Worm (Caenorhabditis elegans): ENCODE measurements around the gene srw-76.

srw-76 gene

DNA sequence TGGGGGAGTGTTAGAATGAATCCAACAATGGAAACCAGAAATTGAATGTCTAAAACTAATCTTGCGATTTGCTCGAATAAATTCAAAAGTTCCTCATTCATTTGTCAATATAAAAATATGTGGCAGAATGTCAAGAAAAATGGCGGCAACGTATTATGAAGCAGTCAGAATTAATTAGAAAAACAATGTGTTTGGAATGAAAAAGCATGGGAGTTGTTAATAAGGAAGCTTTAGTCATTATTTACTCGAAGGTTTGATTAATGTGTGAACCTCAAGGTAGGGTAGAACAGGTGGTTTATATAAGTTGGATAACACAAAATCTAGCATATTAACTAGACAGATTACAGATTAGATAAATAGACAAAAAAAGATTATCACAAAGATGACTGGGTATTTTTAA is at the start of gene srw-76:
srw-76 (minus strand) TSS at position 101 of the 400 bp plus-strand sequence.
- TF ChIP-seq cog-1 (tag; optimal IDR thresholded peaks at IDR 0.05) (no peak), ref-1 (GFP tag; conservative IDR thresholded peaks at IDR 0.05) (no peak), tab-1 (GFP tag; IDR thresholded peaks at IDR 0.05) (no peak), ztf-23 (GFP tag; IDR thresholded peaks at IDR 0.05) (no peak), T22C8.4 (GFP tag; IDR thresholded peaks at IDR 0.05) (no peak), flt-1 (GFP tag; IDR thresholded peaks at IDR 0.05) (no peak), med-1 (GFP tag; optimal IDR thresholded peaks at IDR 0.05; ENCODE audit: insufficient read depth) (no peak), klf-2 (GFP tag; conservative IDR thresholded peaks at IDR 0.05) (no peak), ztf-29 (GFP tag; IDR thresholded peaks at IDR 0.05) (no peak)

DNA sequence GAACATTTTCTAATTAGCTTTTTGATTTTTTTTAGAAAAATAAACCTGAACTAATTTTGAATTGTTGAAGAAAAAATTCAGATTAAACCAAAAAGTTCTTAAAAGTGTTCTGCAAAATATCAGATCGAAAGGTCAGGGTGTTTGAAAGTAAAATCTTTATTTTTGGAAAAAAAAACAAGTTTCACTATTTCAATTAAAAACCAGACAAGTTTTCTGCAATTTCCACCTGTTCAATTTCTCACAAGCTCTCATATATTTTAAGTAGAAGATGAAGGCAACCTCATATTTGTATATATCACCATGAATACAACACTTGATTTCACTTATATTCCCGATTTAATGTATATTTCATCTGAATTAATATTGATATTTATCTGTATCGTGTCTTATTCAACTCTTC is 49.1 kb upstream of the srw-76 start, which contains the start of gene srz-102:
srz-102 (plus strand) TSS at position 301 of the 400 bp plus-strand sequence.
- TF ChIP-seq T22C8.4 (GFP tag; IDR thresholded peaks at IDR 0.05) (no peak), flt-1 (GFP tag; IDR thresholded peaks at IDR 0.05) (no peak), ref-1 (GFP tag; conservative IDR thresholded peaks at IDR 0.05) (no peak), ztf-29 (GFP tag; IDR thresholded peaks at IDR 0.05) (no peak), tab-1 (GFP tag; IDR thresholded peaks at IDR 0.05) (no peak), klf-2 (GFP tag; conservative IDR thresholded peaks at IDR 0.05) (no peak), cog-1 (tag; optimal IDR thresholded peaks at IDR 0.05) (no peak), ztf-23 (GFP tag; IDR thresholded peaks at IDR 0.05) (no peak), med-1 (GFP tag; optimal IDR thresholded peaks at IDR 0.05; ENCODE audit: insufficient read depth) (no peak)

DNA sequence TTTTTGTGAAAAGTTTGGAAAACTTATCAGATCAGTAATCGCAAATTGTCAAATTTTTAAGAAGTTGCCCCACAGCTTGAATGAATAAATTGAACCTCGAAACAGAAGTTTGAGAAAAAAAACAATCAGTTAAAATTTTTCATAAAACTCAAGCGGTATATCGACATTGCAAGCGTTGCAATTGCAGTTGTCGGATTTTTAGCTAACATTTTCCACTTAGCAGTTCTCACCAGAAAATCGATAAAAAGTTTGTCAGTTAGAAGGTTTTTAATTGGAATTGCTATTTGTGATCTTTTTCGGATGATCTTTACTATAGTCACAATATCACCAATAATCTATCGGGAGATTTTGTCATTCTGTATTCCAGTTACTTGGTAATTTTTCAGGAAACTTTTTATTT is 47.6 kb upstream of the srw-76 start, which contains the start of gene srw-43:
srw-43 (plus strand) TSS at position 301 of the 400 bp plus-strand sequence.
- no peak for TF ChIP-seq cog-1 (tag; optimal IDR thresholded peaks at IDR 0.05)
- TF ChIP-seq tab-1 (GFP tag; IDR thresholded peaks at IDR 0.05) = no peak
- no peak for TF ChIP-seq ref-1 (GFP tag; conservative IDR thresholded peaks at IDR 0.05)
- no peak for TF ChIP-seq ztf-29 (GFP tag; IDR thresholded peaks at IDR 0.05)
- no peak for TF ChIP-seq ztf-23 (GFP tag; IDR thresholded peaks at IDR 0.05)
- TF ChIP-seq flt-1 (GFP tag; IDR thresholded peaks at IDR 0.05) = no peak
- no peak for TF ChIP-seq med-1 (GFP tag; optimal IDR thresholded peaks at IDR 0.05; ENCODE audit: insufficient read depth)

DNA sequence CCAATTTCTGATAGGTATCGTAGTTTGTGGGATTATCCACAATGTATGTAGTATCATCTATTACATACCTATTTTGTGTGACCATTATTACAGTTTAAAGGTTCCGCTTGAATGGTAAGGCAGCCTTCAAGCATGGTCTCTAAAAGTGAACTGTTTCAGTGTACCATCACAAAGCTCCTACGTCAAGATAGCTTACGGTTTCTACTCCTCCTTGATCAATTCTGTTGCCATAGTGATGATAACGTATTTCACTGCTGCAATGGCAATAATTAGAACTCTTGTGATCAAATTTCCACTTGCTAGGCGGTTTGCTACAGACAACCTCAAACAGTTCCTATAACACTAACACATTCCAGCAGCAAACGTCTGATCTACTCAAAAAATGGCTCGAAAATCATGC is 45.3 kb upstream of the srw-76 start:
- TF ChIP-seq ztf-29 (GFP tag; IDR thresholded peaks at IDR 0.05) (no peak), flt-1 (GFP tag; IDR thresholded peaks at IDR 0.05) (no peak)

DNA sequence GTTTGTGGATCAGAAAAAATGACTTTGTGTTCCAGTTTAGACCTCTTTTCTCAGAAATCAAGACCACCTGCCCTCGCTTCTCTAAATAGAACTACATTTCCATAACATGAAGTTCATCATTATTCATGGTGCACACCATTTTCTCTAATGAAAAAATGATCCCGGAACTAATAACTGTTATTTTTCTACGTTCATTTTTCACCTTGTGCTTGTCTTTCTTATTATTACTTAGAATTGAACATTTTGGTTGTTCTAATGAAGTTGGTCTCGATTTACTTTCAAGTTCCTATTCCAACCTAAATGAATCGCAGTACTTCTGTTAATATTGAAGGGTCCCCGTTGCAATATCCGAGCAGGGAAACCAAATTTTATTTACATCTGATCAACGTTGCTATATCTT is 44.8 kb upstream of the srw-76 start, which contains the start of gene srw-36:
srw-36 (plus strand) TSS at position 301 of the 400 bp plus-strand sequence.
- TF ChIP-seq cog-1 (tag; optimal IDR thresholded peaks at IDR 0.05) (no peak), ztf-23 (GFP tag; IDR thresholded peaks at IDR 0.05) (no peak), T22C8.4 (GFP tag; IDR thresholded peaks at IDR 0.05) (no peak), ref-1 (GFP tag; conservative IDR thresholded peaks at IDR 0.05) (no peak), klf-2 (GFP tag; conservative IDR thresholded peaks at IDR 0.05) (no peak), tab-1 (GFP tag; IDR thresholded peaks at IDR 0.05) (no peak), ztf-29 (GFP tag; IDR thresholded peaks at IDR 0.05) (no peak), med-1 (GFP tag; optimal IDR thresholded peaks at IDR 0.05; ENCODE audit: insufficient read depth) (no peak)

DNA sequence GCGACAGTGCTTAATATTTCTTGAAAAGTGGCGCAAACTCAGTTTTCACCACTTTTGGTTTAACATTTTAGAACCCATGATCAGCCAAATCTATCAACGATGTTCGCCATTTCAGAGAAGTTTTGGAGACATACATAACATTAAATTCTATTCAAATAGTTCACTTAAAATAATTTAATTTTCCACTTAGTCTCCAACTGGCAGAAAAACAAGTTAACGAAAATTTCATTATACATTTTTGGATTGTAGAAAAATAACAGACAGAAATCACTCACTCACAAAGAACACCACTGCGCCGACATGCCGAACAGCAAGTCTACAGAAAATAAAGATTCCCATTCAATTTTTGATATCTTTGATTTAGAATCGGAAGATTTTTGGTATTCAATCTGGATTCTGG is 41.9 kb upstream of the srw-76 start, which contains the start of gene srw-44:
srw-44 (plus strand) TSS at position 301 of the 400 bp plus-strand sequence.
- no peak for TF ChIP-seq flt-1 (GFP tag; IDR thresholded peaks at IDR 0.05)
- TF ChIP-seq cog-1 (tag; optimal IDR thresholded peaks at IDR 0.05) = no peak
- TF ChIP-seq klf-2 (GFP tag; conservative IDR thresholded peaks at IDR 0.05) = no peak

DNA sequence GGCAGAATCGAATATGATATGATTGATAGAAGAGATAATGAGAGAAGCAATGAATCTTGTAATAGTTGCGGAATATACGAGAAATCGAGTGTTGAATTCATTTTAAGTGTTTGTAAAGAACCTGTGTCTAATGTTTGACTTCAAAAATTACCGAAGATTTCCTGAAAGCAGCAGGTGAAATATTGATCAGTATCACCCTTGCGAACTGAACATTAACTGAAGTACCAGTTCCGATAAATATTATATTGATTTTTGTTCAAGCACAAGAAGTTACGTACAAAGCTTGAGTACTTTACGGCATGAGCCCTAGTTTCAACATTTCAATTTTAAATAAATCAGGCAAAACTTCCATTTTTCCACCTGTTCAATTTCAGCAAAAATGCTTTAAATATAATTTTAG is 41.1 kb upstream of the srw-76 start, which contains the start of gene srz-103:
srz-103 (minus strand) TSS at position 101 of the 400 bp plus-strand sequence.
- TF ChIP-seq tab-1 (GFP tag; IDR thresholded peaks at IDR 0.05) = no peak
- no peak for TF ChIP-seq med-1 (GFP tag; optimal IDR thresholded peaks at IDR 0.05; ENCODE audit: insufficient read depth)
- no peak for TF ChIP-seq ref-1 (GFP tag; conservative IDR thresholded peaks at IDR 0.05)
- TF ChIP-seq klf-2 (GFP tag; conservative IDR thresholded peaks at IDR 0.05) = no peak
- TF ChIP-seq ztf-29 (GFP tag; IDR thresholded peaks at IDR 0.05) = no peak
- no peak for TF ChIP-seq cog-1 (tag; optimal IDR thresholded peaks at IDR 0.05)
- no peak for TF ChIP-seq T22C8.4 (GFP tag; IDR thresholded peaks at IDR 0.05)
- no peak for TF ChIP-seq flt-1 (GFP tag; IDR thresholded peaks at IDR 0.05)
- no peak for TF ChIP-seq ztf-23 (GFP tag; IDR thresholded peaks at IDR 0.05)

DNA sequence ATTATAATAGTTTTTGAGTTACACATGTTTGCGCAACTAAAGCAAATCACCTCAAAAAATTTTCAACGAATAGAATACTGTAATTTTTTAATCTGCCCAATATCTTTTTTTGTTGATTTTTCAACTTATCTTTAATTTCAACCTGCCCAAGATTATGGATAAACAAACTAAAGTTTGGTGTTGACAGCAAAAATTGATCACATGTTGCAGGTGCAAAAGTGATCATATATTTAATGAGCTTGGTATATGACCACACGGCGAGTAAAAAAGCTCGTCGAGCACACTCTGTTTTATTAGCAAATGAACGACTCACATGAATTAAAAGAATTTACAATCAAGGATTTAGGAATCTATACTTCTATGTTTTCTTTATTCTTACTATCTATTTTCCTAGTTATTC is 37.4 kb upstream of the srw-76 start, which contains the start of gene srz-1:
srz-1 (plus strand) TSS at position 301 of the 400 bp plus-strand sequence.
- TF ChIP-seq cog-1 (tag; optimal IDR thresholded peaks at IDR 0.05) = no peak
- TF ChIP-seq tab-1 (GFP tag; IDR thresholded peaks at IDR 0.05) = no peak
- TF ChIP-seq med-1 (GFP tag; optimal IDR thresholded peaks at IDR 0.05; ENCODE audit: insufficient read depth) = no peak
- TF ChIP-seq ztf-29 (GFP tag; IDR thresholded peaks at IDR 0.05) = no peak
- no peak for TF ChIP-seq ztf-23 (GFP tag; IDR thresholded peaks at IDR 0.05)
- no peak for TF ChIP-seq T22C8.4 (GFP tag; IDR thresholded peaks at IDR 0.05)
- TF ChIP-seq ref-1 (GFP tag; conservative IDR thresholded peaks at IDR 0.05) = no peak
- TF ChIP-seq flt-1 (GFP tag; IDR thresholded peaks at IDR 0.05) = no peak
- TF ChIP-seq klf-2 (GFP tag; conservative IDR thresholded peaks at IDR 0.05) = no peak

DNA sequence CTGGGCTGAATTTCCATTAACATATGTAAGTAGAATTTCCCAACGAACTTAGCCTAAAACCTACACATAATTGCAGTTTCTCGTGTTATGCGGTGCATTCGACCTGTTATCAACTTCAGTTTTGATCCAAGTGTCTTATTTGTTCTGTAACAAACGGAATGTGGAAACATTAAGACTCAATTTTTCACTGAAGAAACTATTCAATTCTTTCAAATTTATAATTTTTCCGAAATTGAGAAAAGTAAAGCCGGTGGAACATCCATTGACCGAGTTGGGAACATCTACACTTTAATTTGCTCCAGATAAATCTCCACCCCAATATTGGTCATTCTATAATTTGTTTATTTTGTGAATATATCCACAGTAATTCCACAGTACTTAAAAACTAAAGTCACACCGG is 36.3 kb upstream of the srw-76 start:
- no peak for TF ChIP-seq T22C8.4 (GFP tag; IDR thresholded peaks at IDR 0.05)

DNA sequence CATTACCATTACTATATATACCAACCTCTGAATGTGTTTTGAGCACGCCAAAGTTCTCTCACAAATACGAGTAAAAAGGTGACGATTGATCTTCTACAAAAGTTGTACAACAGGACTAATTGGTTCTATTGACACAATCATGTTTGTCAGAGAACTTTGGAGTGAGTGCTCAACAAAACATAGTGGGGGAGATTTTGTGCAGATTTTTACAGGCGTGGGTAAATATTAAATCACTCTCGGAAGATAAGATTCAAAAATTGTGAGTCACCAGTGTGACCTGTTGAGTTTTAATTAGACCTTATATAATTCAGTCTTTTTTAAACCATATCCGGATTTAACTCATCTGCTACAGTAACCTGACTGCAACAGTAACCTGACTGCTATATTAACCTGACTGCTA is 34.1 kb upstream of the srw-76 start, which contains the start of gene F14F8.8:
F14F8.8 (minus strand) TSS at position 101 of the 400 bp plus-strand sequence.
- TF ChIP-seq cog-1 (tag; optimal IDR thresholded peaks at IDR 0.05) (no peak), ref-1 (GFP tag; conservative IDR thresholded peaks at IDR 0.05) (no peak), flt-1 (GFP tag; IDR thresholded peaks at IDR 0.05) (no peak), ztf-29 (GFP tag; IDR thresholded peaks at IDR 0.05) (no peak), klf-2 (GFP tag; conservative IDR thresholded peaks at IDR 0.05) (no peak), tab-1 (GFP tag; IDR thresholded peaks at IDR 0.05) (no peak)

Measured in whole organism, midembryonic.